Worm (Caenorhabditis elegans) whole organism, L4/young adult: ENCODE data around the gene Y38H6C.20.

Source experiments
- W03F9.2 ChIP-seq: fragments of 150-350 bp; optimal IDR thresholded peaks from 2 replicates; lab custom pipeline; 2014; ENCODE audit warnings: missing biosample characterization, missing genetic modification characterization
- dao-5 ChIP-seq: sonication (generic microtip); optimal IDR thresholded peaks from 2 replicates; lab custom pipeline; 2016; ENCODE audit warnings: missing genotype, missing genetic modification characterization, moderate library complexity, missing compliant biosample characterization
- him-1 ChIP-seq: sonication (generic microtip); optimal IDR thresholded peaks from 2 replicates; lab custom pipeline; 2016; ENCODE audit warnings: missing genotype, missing genetic modification reagents, missing genetic modification characterization, missing compliant biosample characterization

DNA sequence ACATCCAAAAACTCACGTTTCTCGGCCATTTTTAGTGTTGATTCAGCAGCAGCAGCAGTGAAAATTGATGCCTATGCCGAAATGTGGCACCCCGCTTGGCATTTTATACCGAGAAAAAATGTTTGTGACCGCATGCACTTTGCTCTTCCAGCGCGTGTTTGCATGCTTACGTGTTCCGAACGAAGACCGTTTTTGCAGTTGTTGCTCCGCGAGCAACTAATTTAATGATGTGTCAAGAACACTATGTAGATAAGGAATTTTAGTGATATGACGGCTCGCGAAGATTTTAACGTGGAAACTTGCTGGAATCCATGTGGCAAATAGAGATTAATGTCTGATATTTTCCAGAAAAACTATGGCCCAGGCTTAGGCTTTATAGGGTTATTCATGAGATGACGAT, 52.0 kb downstream of the Y38H6C.20 start, which contains the start of gene dct-16:
- TF ChIP-seq dao-5 (tag; lab: Kevin White, UChicago) (no peak), him-1 (tag; lab: Kevin White, UChicago) (no peak), W03F9.2 (tag; lab: Kevin White, UChicago) (no peak)
